Worm (Caenorhabditis elegans) whole organism, L2 larva: Measurements from ENCODE around the gene Y67D8A.2.

Experiments
- Y55F3AM.14 ChIP-seq: fragments of 200-800 bp; sonication (Bioruptor generic); optimal IDR thresholded peaks from 2 replicates; lab custom pipeline; 2018; ENCODE audit warnings: mild to moderate bottlenecking, missing genetic modification characterization, missing compliant biosample characterization
- ZK546.5 ChIP-seq: sonication (generic microtip); optimal IDR thresholded peaks from 2 replicates; lab custom pipeline; 2017; ENCODE audit warnings: missing biosample characterization, missing genetic modification characterization
- blmp-1 ChIP-seq: sonication (generic microtip); optimal IDR thresholded peaks from 2 replicates; lab custom pipeline; 2017; ENCODE audit warnings: missing genetic modification characterization, mild to moderate bottlenecking, missing compliant biosample characterization, antibody characterized with exemption, moderate library complexity; ENCODE audit not compliant: insufficient read depth
- ceh-82 ChIP-seq: fragments of 150-350 bp; optimal IDR thresholded peaks from 2 replicates; lab custom pipeline; 2014; ENCODE audit warnings: missing biosample characterization, missing genetic modification characterization
- elt-3 ChIP-seq: sonication (generic microtip); optimal IDR thresholded peaks from 2 replicates; lab custom pipeline; 2017; ENCODE audit warnings: missing biosample characterization, missing genetic modification characterization
- gmeb-1 ChIP-seq: fragments of 150-350 bp; optimal IDR thresholded peaks from 2 replicates; lab custom pipeline; 2014; ENCODE audit warnings: missing biosample characterization, missing genetic modification characterization
- lsy-2 ChIP-seq, 2 experiments: fragments of 150-350 bp in 1 of 2; sonication (generic microtip) in 1 of 2; optimal IDR thresholded peaks; 2 replicates each; lab custom pipeline; 2014 to 2017; ENCODE audit warnings: missing biosample characterization in 2 of 2, missing genetic modification characterization in 2 of 2
- mdl-1 ChIP-seq, 2 experiments: fragments of 150-350 bp in 1 of 2; sonication (generic microtip) in 1 of 2; optimal IDR thresholded peaks; 2 replicates each; lab custom pipeline; 2017; ENCODE audit warnings: missing biosample characterization in 2 of 2, missing genetic modification characterization in 2 of 2
- nhr-10 ChIP-seq: sonication (generic microtip); optimal IDR thresholded peaks from 2 replicates; lab custom pipeline; 2017; ENCODE audit warnings: missing biosample characterization, missing genetic modification characterization
- nhr-11 ChIP-seq: fragments of 150-350 bp; optimal IDR thresholded peaks from 2 replicates; lab custom pipeline; 2014; ENCODE audit warnings: missing biosample characterization, missing genetic modification characterization
- skn-1 ChIP-seq: sonication (generic microtip); optimal IDR thresholded peaks from 2 replicates; lab custom pipeline; 2017; ENCODE audit warnings: missing biosample characterization, missing genetic modification characterization
- ztf-11 ChIP-seq: sonication (generic microtip); optimal IDR thresholded peaks from 2 replicates; lab custom pipeline; 2017; ENCODE audit warnings: missing biosample characterization, missing genetic modification characterization

DNA sequence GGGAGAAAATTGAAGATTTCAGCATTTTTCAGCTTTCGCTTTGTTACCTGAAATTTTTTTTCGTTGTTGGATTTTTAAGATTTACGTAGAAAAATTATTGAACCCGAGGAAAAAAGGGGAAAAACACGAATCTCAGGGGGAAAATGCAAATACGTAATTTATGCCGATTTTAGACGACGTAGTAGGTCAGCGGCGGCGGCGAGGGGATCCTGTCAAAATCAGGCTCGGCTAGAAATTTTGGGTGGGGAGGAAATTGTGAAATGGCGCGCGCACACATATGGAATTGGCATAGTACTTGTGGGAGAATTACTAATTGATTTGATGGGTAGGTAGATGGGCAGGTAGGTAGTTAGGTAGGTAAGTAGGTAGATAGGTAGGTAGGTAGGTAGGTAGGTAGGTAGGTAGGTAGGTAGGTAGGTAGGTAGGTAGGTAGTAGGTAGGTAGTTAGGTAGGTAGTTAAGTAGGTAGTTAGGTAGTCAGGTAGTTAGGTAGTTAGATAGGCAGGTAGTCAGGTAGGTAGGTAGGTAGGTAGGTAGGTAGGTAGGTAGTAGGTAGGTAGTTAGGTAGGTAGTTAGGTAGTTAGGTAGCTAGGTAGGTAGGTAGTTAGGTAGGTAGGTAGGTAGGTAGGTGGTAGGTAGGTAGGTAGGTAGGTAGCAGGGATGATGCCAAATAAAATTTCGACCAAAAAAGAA is 46.0 kb upstream of the Y67D8A.2 start, which contains the start of gene nlp-81:
- no peak for TF ChIP-seq lsy-2 (tag; optimal IDR thresholded peaks at IDR 0.05; lab: Kevin White, UChicago)
- TF ChIP-seq ceh-82 (tag; lab: Kevin White, UChicago) = no peak
- no peak for TF ChIP-seq Y55F3AM.14 (GFP tag; lab: Kevin White, UChicago)
- TF ChIP-seq nhr-10 = no peak
- no peak for TF ChIP-seq ztf-11
- no peak for TF ChIP-seq elt-3 (tag; lab: Kevin White, UChicago)
- TF ChIP-seq skn-1 (tag; lab: Kevin White, UChicago) = no peak
- TF ChIP-seq gmeb-1 (tag; lab: Kevin White, UChicago) = no peak
- no peak for TF ChIP-seq ZK546.5 (tag; lab: Kevin White, UChicago)
- TF ChIP-seq blmp-1 (tag; lab: Kevin White, UChicago) = no peak
- TF ChIP-seq nhr-11 (tag; lab: Kevin White, UChicago) = no peak
- no peak for TF ChIP-seq mdl-1 (tag; optimal IDR thresholded peaks at IDR 0.05; lab: Kevin White, UChicago)
